Fruit fly (Drosophila melanogaster) whole organism, wandering third instar larva: ENCODE data around the gene Rsph3.

Source experiments
- Abd-B ChIP-seq: fragments of >200 bp; optimal IDR thresholded peaks from 2 replicates; lab custom pipeline; 2017; ENCODE audit warnings: missing biosample characterization, missing genetic modification characterization
- CG32264 ChIP-seq: fragments of 200-800 bp; sonication (Bioruptor generic); optimal IDR thresholded peaks from 2 replicates; lab custom pipeline; 2016; ENCODE audit warnings: missing biosample characterization, missing genetic modification characterization
- CrebA ChIP-seq: fragments of 200-800 bp; sonication (Bioruptor generic); optimal IDR thresholded peaks from 2 replicates; lab custom pipeline; 2016; ENCODE audit warnings: missing biosample characterization, mild to moderate bottlenecking, missing genetic modification characterization, borderline replicate concordance
- Hr83 ChIP-seq: fragments of 200-300 bp; sonication (Bioruptor generic); optimal IDR thresholded peaks from 2 replicates; lab custom pipeline; 2016; ENCODE audit warnings: missing biosample characterization, mild to moderate bottlenecking, missing genetic modification characterization, moderate library complexity; ENCODE audit not compliant: poor library complexity, severe bottlenecking
- Myc ChIP-seq: fragments of >200 bp; optimal IDR thresholded peaks from 2 replicates; lab custom pipeline; 2017
- Rel ChIP-seq, 2 experiments: fragments of 200-800 bp; sonication (Bioruptor generic) in 1 of 2; optimal IDR thresholded peaks; 2 replicates in 1 of 2; 3 replicates in 1 of 2; lab custom pipeline; 2016 to 2019; ENCODE audit warnings: mild to moderate bottlenecking in 2 of 2, missing biosample characterization in 2 of 2, missing genetic modification characterization in 2 of 2, moderate library complexity in 1 of 2
- br ChIP-seq: fragments of 200-800 bp; sonication (Bioruptor generic); optimal IDR thresholded peaks from 2 replicates; lab custom pipeline; 2016; ENCODE audit warnings: missing biosample characterization, missing genetic modification characterization
- brk ChIP-seq: fragments of 200-800 bp; sonication (Bioruptor generic); optimal IDR thresholded peaks from 2 replicates; lab custom pipeline; 2016; ENCODE audit warnings: missing biosample characterization, mild to moderate bottlenecking, missing genetic modification characterization
- tai ChIP-seq: sonication (Bioruptor generic); optimal IDR thresholded peaks from 2 replicates; lab custom pipeline; 2016; ENCODE audit warnings: missing biosample characterization, missing genetic modification characterization

Gene Rsph3

dm6 chr3L:6708995-6709606 lies 53.9 kb downstream of the Rsph3 start (continued):
- no peak for TF ChIP-seq CrebA (GFP tag; lab: Kevin White, UChicago)
- no peak for TF ChIP-seq Myc
- TF ChIP-seq Abd-B (GFP tag; lab: Kevin White, UChicago), result no peak
- no peak for TF ChIP-seq CG32264 (GFP tag; lab: Kevin White, UChicago)
- TF ChIP-seq brk (GFP tag; lab: Kevin White, UChicago), result peak; percentile 34
- no peak for TF ChIP-seq Rel (GFP tag; optimal IDR thresholded peaks at IDR 0.05; lab: Kevin White, UChicago)
- no peak for TF ChIP-seq Rel (tag; optimal IDR thresholded peaks at IDR 0.05; lab: Kevin White, UChicago)
- peak; percentile 90 for TF ChIP-seq Hr83 (GFP tag; lab: Kevin White, UChicago)
- TF ChIP-seq, all 38 proteins: peak for 19

DNA sequence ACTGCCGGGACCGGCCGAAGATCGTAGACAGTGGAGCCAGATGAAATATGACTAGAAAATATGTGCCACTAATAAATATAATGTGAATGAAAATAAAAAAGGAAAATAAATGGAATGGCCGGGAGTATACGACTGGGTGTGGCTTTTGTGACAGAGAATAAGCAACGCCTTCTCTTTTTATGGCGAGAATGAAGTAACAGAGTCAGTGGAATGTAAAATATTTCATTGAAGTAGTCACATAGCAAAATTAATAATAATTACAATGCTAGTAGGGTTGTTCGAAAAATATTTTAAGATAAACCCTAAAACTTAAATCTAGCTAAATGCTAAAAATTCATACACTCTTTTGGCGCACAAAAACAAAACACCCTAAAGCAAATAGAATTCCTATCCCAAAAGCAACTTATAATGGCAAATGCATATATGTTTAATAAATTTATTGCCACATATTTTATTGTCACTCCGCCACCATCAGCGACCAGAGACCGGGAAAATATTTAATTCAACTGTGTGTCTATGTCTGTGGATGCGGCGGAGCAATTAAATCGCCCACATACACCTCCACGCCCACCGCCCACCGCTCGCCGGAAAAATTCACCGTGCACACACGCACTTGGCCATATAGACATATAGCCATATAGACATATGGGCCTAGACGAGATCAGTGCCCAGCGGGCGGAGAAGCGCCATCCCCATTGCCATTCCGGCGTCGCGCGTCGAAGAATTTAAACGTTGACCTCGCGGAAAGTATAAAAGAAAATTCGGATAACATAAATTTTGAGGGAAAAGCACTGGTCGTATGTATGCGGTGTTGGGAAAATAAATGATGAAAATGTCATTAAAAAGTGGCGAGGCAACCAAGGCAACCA lies 56.1 kb downstream of the Rsph3 start:
- peak; percentile 10 for TF ChIP-seq br
- TF ChIP-seq tai, result no peak
